Worm (Caenorhabditis elegans) whole organism, L4 larva: Measurements from ENCODE around the gene C17H12.11.

Source experiments
- D1046.2 ChIP-seq: fragments of 200-800 bp; sonication (Bioruptor generic); IDR thresholded peaks from 2 replicates; pipeline ENCODE4 v1.3.6; 2022; ENCODE audit warnings: missing genetic modification characterization, missing compliant biosample characterization
- F26F4.8 ChIP-seq: fragments of 200-800 bp; sonication (Bioruptor generic); conservative IDR thresholded peaks from 2 replicates; pipeline ENCODE4 v1.3.6; 2022; ENCODE audit warnings: missing genetic modification characterization, missing compliant biosample characterization
- F49E8.2 ChIP-seq: sonication (generic microtip); optimal IDR thresholded peaks from 2 replicates; lab custom pipeline; 2016; ENCODE audit warnings: missing compliant biosample characterization, mild to moderate bottlenecking, missing genetic modification characterization, borderline replicate concordance
- Y105C5A.15 ChIP-seq: fragments of 200-800 bp; sonication (Bioruptor generic); IDR thresholded peaks from 2 replicates; pipeline ENCODE4 v1.3.6; 2022; ENCODE audit warnings: missing genetic modification characterization, missing compliant biosample characterization
- Y5F2A.4 ChIP-seq: fragments of 200-800 bp; sonication (Bioruptor generic); optimal IDR thresholded peaks from 2 replicates; lab custom pipeline; 2018; ENCODE audit warnings: mild to moderate bottlenecking, missing genetic modification characterization, missing compliant biosample characterization
- ZK546.5 ChIP-seq, 2 experiments: sonication (generic microtip); optimal IDR thresholded peaks; 2 replicates each; lab custom pipeline; 2017; ENCODE audit warnings: missing biosample characterization in 2 of 2, missing genetic modification characterization in 2 of 2
- aha-1 ChIP-seq: fragments of 150-350 bp; peaks from one replicate; lab custom pipeline; 2014; ENCODE audit warnings: missing biosample characterization, missing genetic modification characterization
- aly-2 ChIP-seq: sonication (generic microtip); optimal IDR thresholded peaks from 2 replicates; lab custom pipeline; 2018; ENCODE audit warnings: missing biosample characterization, missing genetic modification characterization
- ceh-20 ChIP-seq: fragments of 200-800 bp; sonication (Bioruptor generic); IDR thresholded peaks from 2 replicates; pipeline ENCODE4 v1.3.6; 2022; ENCODE audit warnings: missing genetic modification reagents, missing genetic modification characterization, missing compliant biosample characterization
- ceh-32 ChIP-seq: sonication (generic microtip); optimal IDR thresholded peaks from 2 replicates; lab custom pipeline; 2016; ENCODE audit warnings: mild to moderate bottlenecking, missing genetic modification characterization, missing compliant biosample characterization; ENCODE audit not compliant: poor library complexity
- daf-16 ChIP-seq, 3 experiments: sonication (generic microtip); optimal IDR thresholded peaks; 2 replicates each; lab custom pipeline; 2016 to 2017; ENCODE audit warnings: missing genetic modification characterization in 3 of 3, missing genetic modification reagents in 3 of 3, mild to moderate bottlenecking in 2 of 3, missing compliant biosample characterization in 2 of 3, missing biosample characterization in 1 of 3, moderate library complexity in 1 of 3
- daf-8 ChIP-seq: fragments of 200-800 bp; sonication (Bioruptor generic); IDR thresholded peaks from 2 replicates; pipeline ENCODE4 v1.3.6; 2022; ENCODE audit warnings: missing genetic modification characterization, missing compliant biosample characterization
- dmd-6 ChIP-seq: fragments of 200-800 bp; sonication (Bioruptor generic); IDR thresholded peaks from 2 replicates; pipeline ENCODE4 v1.3.6; 2022; ENCODE audit warnings: missing genetic modification reagents, missing genetic modification characterization, missing compliant biosample characterization
- dpl-1 ChIP-seq: fragments of 150-350 bp; optimal IDR thresholded peaks from 2 replicates; lab custom pipeline; 2014; ENCODE audit warnings: missing biosample characterization, missing genetic modification reagents, missing genetic modification characterization
- dve-1 ChIP-seq: sonication (generic microtip); optimal IDR thresholded peaks from 2 replicates; lab custom pipeline; 2017; ENCODE audit warnings: antibody characterized with exemption, mild to moderate bottlenecking, missing genetic modification characterization, missing compliant biosample characterization; ENCODE audit not compliant: insufficient read depth
- egl-43 ChIP-seq: fragments of 200-800 bp; sonication (Bioruptor generic); IDR thresholded peaks from 2 replicates; pipeline ENCODE4 v1.3.6; 2022; ENCODE audit warnings: missing genetic modification reagents, missing genetic modification characterization, missing compliant biosample characterization
- hlh-11 ChIP-seq: fragments of 200-800 bp; sonication (Bioruptor generic); optimal IDR thresholded peaks from 2 replicates; lab custom pipeline; 2018; ENCODE audit warnings: mild to moderate bottlenecking, missing genetic modification characterization, missing compliant biosample characterization
- hmg-1.1 ChIP-seq: fragments of 200-800 bp; sonication (Bioruptor generic); IDR thresholded peaks from 2 replicates; pipeline ENCODE4 v1.3.6; 2022; ENCODE audit warnings: missing genetic modification reagents, missing genetic modification characterization, missing compliant biosample characterization
- jun-1 ChIP-seq: fragments of 150-350 bp; optimal IDR thresholded peaks from 2 replicates; lab custom pipeline; 2014; ENCODE audit warnings: missing biosample characterization, missing genetic modification reagents, missing genetic modification characterization
- lin-13 ChIP-seq: fragments of 150-350 bp; optimal IDR thresholded peaks from 2 replicates; lab custom pipeline; 2014; ENCODE audit warnings: missing biosample characterization, missing genetic modification reagents, missing genetic modification characterization
- lin-38 ChIP-seq: fragments of 200-800 bp; sonication (Bioruptor generic); IDR thresholded peaks from 2 replicates; pipeline ENCODE4 v1.3.6; 2022; ENCODE audit warnings: missing genetic modification reagents, missing genetic modification characterization, missing compliant biosample characterization
- madf-9 ChIP-seq: fragments of 200-800 bp; sonication (Bioruptor generic); conservative IDR thresholded peaks from 2 replicates; pipeline ENCODE4 v1.3.6; 2022; ENCODE audit warnings: missing genetic modification reagents, missing genetic modification characterization, missing compliant biosample characterization
- mdl-1 ChIP-seq, 2 experiments: fragments of 150-350 bp in 1 of 2; sonication (generic microtip) in 1 of 2; optimal IDR thresholded peaks; 2 replicates each; lab custom pipeline; 2014 to 2017; ENCODE audit warnings: missing biosample characterization in 2 of 2, missing genetic modification characterization in 2 of 2
- mdt-29 ChIP-seq: fragments of 200-800 bp; sonication (Bioruptor generic); IDR thresholded peaks from 2 replicates; pipeline ENCODE4 v1.3.6; 2022; ENCODE audit warnings: missing genetic modification reagents, missing genetic modification characterization, missing compliant biosample characterization
- mep-1 ChIP-seq: fragments of 150-350 bp; sonication (generic microtip); optimal IDR thresholded peaks from 3 replicates; lab custom pipeline; 2014; ENCODE audit warnings: missing biosample characterization, missing genetic modification characterization
- mxl-3 ChIP-seq: fragments of 200-800 bp; sonication (Bioruptor generic); optimal IDR thresholded peaks from 2 replicates; lab custom pipeline; 2018; ENCODE audit warnings: mild to moderate bottlenecking, missing genetic modification characterization, missing compliant biosample characterization
- nhr-10 ChIP-seq: fragments of 150-350 bp; optimal IDR thresholded peaks from 2 replicates; lab custom pipeline; 2014; ENCODE audit warnings: missing biosample characterization, missing genetic modification characterization
- nhr-11 ChIP-seq: fragments of 150-350 bp; optimal IDR thresholded peaks from 2 replicates; lab custom pipeline; 2014; ENCODE audit warnings: missing biosample characterization, missing genetic modification characterization
- nhr-28 ChIP-seq: fragments of 150-350 bp; optimal IDR thresholded peaks from 2 replicates; lab custom pipeline; 2014; ENCODE audit warnings: missing biosample characterization, missing genetic modification characterization
- nhr-41 ChIP-seq: fragments of 200-800 bp; sonication (Bioruptor generic); IDR thresholded peaks from 2 replicates; pipeline ENCODE4 v1.3.6; 2022; ENCODE audit warnings: missing genetic modification reagents, missing genetic modification characterization, missing compliant biosample characterization
- nhr-42 ChIP-seq: fragments of 200-800 bp; sonication (Bioruptor generic); IDR thresholded peaks from 2 replicates; pipeline ENCODE4 v1.3.6; 2022; ENCODE audit warnings: missing genetic modification characterization, missing compliant biosample characterization
- nhr-48 ChIP-seq: sonication (generic microtip); optimal IDR thresholded peaks from 2 replicates; lab custom pipeline; 2016; ENCODE audit warnings: mild to moderate bottlenecking, missing genetic modification characterization, missing compliant biosample characterization
- nhr-6 ChIP-seq: fragments of 150-350 bp; optimal IDR thresholded peaks from 2 replicates; lab custom pipeline; 2014; ENCODE audit warnings: missing biosample characterization, missing genetic modification characterization
- nhr-77 ChIP-seq: fragments of 150-350 bp; optimal IDR thresholded peaks from 2 replicates; lab custom pipeline; 2014; ENCODE audit warnings: missing biosample characterization, missing genetic modification characterization
- pha-4 ChIP-seq, 2 experiments: fragments of 150-350 bp in 1 of 2; fragments of 200-800 bp in 1 of 2; sonication (Bioruptor generic) in 1 of 2; IDR thresholded peaks in 1 of 2; optimal IDR thresholded peaks in 1 of 2; 2 replicates each; pipeline versions ENCODE4 v1.3.6 to Lab custom; 2014 to 2022; ENCODE audit warnings: missing genetic modification characterization in 2 of 2, missing genetic modification reagents in 2 of 2, missing biosample characterization in 1 of 2, missing compliant biosample characterization in 1 of 2
- php-3 ChIP-seq: fragments of 200-800 bp; sonication (Bioruptor generic); IDR thresholded peaks from 2 replicates; pipeline ENCODE4 v1.3.6; 2022; ENCODE audit warnings: missing genetic modification reagents, missing genetic modification characterization, missing compliant biosample characterization
- pqm-1 ChIP-seq: sonication (generic microtip); optimal IDR thresholded peaks from 2 replicates; lab custom pipeline; 2017; ENCODE audit warnings: missing biosample characterization, missing genetic modification characterization
- saeg-2 ChIP-seq: fragments of 200-800 bp; sonication (Bioruptor generic); IDR thresholded peaks from 2 replicates; pipeline ENCODE4 v1.3.6; 2022; ENCODE audit warnings: missing genetic modification reagents, missing genetic modification characterization, missing compliant biosample characterization
- set-16 ChIP-seq: fragments of 200-800 bp; sonication (Bioruptor generic); IDR thresholded peaks from 2 replicates; pipeline ENCODE4 v1.3.6; 2022; ENCODE audit warnings: missing genetic modification reagents, missing genetic modification characterization, missing compliant biosample characterization
- snpc-1.2 ChIP-seq: fragments of 200-800 bp; sonication (Bioruptor generic); IDR thresholded peaks from 2 replicates; pipeline ENCODE4 v1.3.6; 2022; ENCODE audit warnings: missing genetic modification reagents, missing genetic modification characterization, missing compliant biosample characterization
- snpc-4 ChIP-seq: fragments of 150-350 bp; optimal IDR thresholded peaks from 2 replicates; lab custom pipeline; 2014; ENCODE audit warnings: missing biosample characterization, missing genetic modification characterization
- spr-3 ChIP-seq: fragments of 200-800 bp; sonication (Bioruptor generic); optimal IDR thresholded peaks from 2 replicates; lab custom pipeline; 2018; ENCODE audit warnings: mild to moderate bottlenecking, missing genetic modification characterization, missing compliant biosample characterization
- tag-97 ChIP-seq: fragments of 200-800 bp; sonication (Bioruptor generic); IDR thresholded peaks from 2 replicates; pipeline ENCODE4 v1.3.6; 2022; ENCODE audit warnings: missing genetic modification characterization, missing compliant biosample characterization
- unc-39 ChIP-seq: sonication (generic microtip); optimal IDR thresholded peaks from 2 replicates; lab custom pipeline; 2017; ENCODE audit warnings: missing biosample characterization, missing genetic modification characterization
- unc-62 ChIP-seq, 3 experiments: fragments of 150-350 bp in 1 of 3; sonication (generic microtip); optimal IDR thresholded peaks in 2 of 3; peaks in 1 of 3; 1 replicate in 1 of 3; 2 replicates in 2 of 3; lab custom pipeline; 2014 to 2017; ENCODE audit warnings: missing biosample characterization in 3 of 3, missing genetic modification characterization in 3 of 3, missing genetic modification reagents in 3 of 3, missing genotype in 1 of 3
- vab-7 ChIP-seq: fragments of 200-800 bp; sonication (Bioruptor generic); IDR thresholded peaks from 2 replicates; pipeline ENCODE4 v1.3.6; 2022; ENCODE audit warnings: missing genetic modification reagents, missing genetic modification characterization, missing compliant biosample characterization
- zfp-3 ChIP-seq: fragments of 200-800 bp; sonication (Bioruptor generic); conservative IDR thresholded peaks from 2 replicates; pipeline ENCODE4 v1.3.6; 2022; ENCODE audit warnings: missing genetic modification reagents, missing genetic modification characterization, missing compliant biosample characterization
- zip-2 ChIP-seq: fragments of 150-350 bp; optimal IDR thresholded peaks from 2 replicates; lab custom pipeline; 2014; ENCODE audit warnings: missing biosample characterization, missing genetic modification characterization
- ztf-11 ChIP-seq: fragments of 150-350 bp; optimal IDR thresholded peaks from 2 replicates; lab custom pipeline; 2014; ENCODE audit warnings: missing biosample characterization, missing genetic modification characterization
- ztf-7 ChIP-seq: fragments of 150-350 bp; optimal IDR thresholded peaks from 2 replicates; lab custom pipeline; 2014; ENCODE audit warnings: missing biosample characterization, missing genetic modification characterization

The C17H12.11 gene

ce11 chrIV:6802132-6802531, at the start of gene C17H12.11, which contains the start of gene cest-4:
Gene C17H12.11 (plus strand): TSS chrIV:6802387.
Gene cest-4 (minus strand): TSS chrIV:6802337.
- TF ChIP-seq unc-62 (GFP tag; optimal IDR thresholded peaks at IDR 0.05 in 1 of 2; lab: Kevin White, UChicago) (no peak), unc-62 (tag; optimal IDR thresholded peaks at IDR 0.05; lab: Kevin White, UChicago) (no peak), mxl-3 (GFP tag; lab: Kevin White, UChicago) (peak; percentile 24), dve-1 (tag; lab: Kevin White, UChicago) (peak; percentile 79), daf-8 (no peak), nhr-6 (tag; lab: Kevin White, UChicago) (peak; percentile 7), F49E8.2 (tag; lab: Kevin White, UChicago) (no peak), egl-43 (no peak), ceh-32 (no peak), hlh-11 (tag; lab: Kevin White, UChicago) (peak; percentile 73), aha-1 (tag; lab: Kevin White, UChicago) (peak; percentile 56), nhr-48 (tag; lab: Kevin White, UChicago) (peak; percentile 9), nhr-42 (no peak), pha-4 (GFP tag; IDR thresholded peaks at IDR 0.05; lab: Robert Waterston, UW) (no peak), pha-4 (tag; optimal IDR thresholded peaks at IDR 0.05; lab: Kevin White, UChicago) (no peak), jun-1 (tag; lab: Kevin White, UChicago) (no peak), nhr-28 (peak; percentile 98), Y5F2A.4 (GFP tag; lab: Kevin White, UChicago) (no peak), Y105C5A.15 (GFP tag; lab: Robert Waterston, UW) (no peak), dmd-6 (peak; percentile 91), nhr-77 (peak; percentile 71), ceh-20 (GFP tag; lab: Robert Waterston, UW) (peak; percentile 43; the same call in 1 of the 2 replicates), tag-97 (no peak), zip-2 (tag; lab: Kevin White, UChicago) (no peak), daf-16 (GFP tag; optimal IDR thresholded peaks at IDR 0.05; lab: Kevin White, UChicago) (no peak), daf-16 (tag; optimal IDR thresholded peaks at IDR 0.05; lab: Kevin White, UChicago) (peak; percentile 93), pqm-1 (tag; lab: Kevin White, UChicago) (peak; percentile 88), php-3 (GFP tag; lab: Robert Waterston, UW) (peak; percentile 91), mdl-1 (tag; optimal IDR thresholded peaks at IDR 0.05; lab: Kevin White, UChicago) (no peak), ZK546.5 (tag; optimal IDR thresholded peaks at IDR 0.05; lab: Kevin White, UChicago) (no peak), snpc-1.2 (GFP tag; lab: Robert Waterston, UW) (no peak), F26F4.8 (GFP tag; lab: Robert Waterston, UW) (no peak), mdt-29 (GFP tag; lab: Robert Waterston, UW) (no peak), lin-13 (no peak), vab-7 (no peak), saeg-2 (GFP tag; lab: Robert Waterston, UW) (no peak), ztf-7 (tag; lab: Kevin White, UChicago) (no peak), D1046.2 (GFP tag; lab: Robert Waterston, UW) (no peak)

- peak; percentile 84 for TF ChIP-seq nhr-11
- TF ChIP-seq mep-1 (tag; lab: Kevin White, UChicago) = peak; percentile 92
- peak; percentile 51; the same call in 1 of the 2 replicates for TF ChIP-seq vab-7
- TF ChIP-seq madf-9 (GFP tag; lab: Robert Waterston, UW) = peak; percentile 60; the same call in 1 of the 2 replicates
- peak; percentile 34 for TF ChIP-seq spr-3 (GFP tag; lab: Kevin White, UChicago)
- no peak for TF ChIP-seq aly-2 (tag; lab: Kevin White, UChicago)
- TF ChIP-seq hmg-1.1 = no peak; the same call in 1 of the 2 replicates
- 0 out of 2 replicates have a peak, but pooled peaks have one; percentile 11 for TF ChIP-seq saeg-2 (GFP tag; lab: Robert Waterston, UW)
- peak; percentile 36 for TF ChIP-seq nhr-10 (tag; lab: Kevin White, UChicago)
- no peak for TF ChIP-seq nhr-41 (GFP tag; lab: Robert Waterston, UW)
- TF ChIP-seq snpc-4 (tag; lab: Kevin White, UChicago) = no peak
- no peak for TF ChIP-seq unc-39 (tag; lab: Kevin White, UChicago)
- TF ChIP-seq set-16 (GFP tag; lab: Robert Waterston, UW) = peak; percentile 71
- no peak for TF ChIP-seq zip-2 (tag; lab: Kevin White, UChicago)
- TF ChIP-seq lin-38 = peak; percentile 87
- peak; percentile 92 for TF ChIP-seq dve-1 (tag; lab: Kevin White, UChicago)
- TF ChIP-seq ztf-11 (tag; lab: Kevin White, UChicago) = no peak
- peak; percentile 55 to 62 for TF ChIP-seq mdl-1 (tag; optimal IDR thresholded peaks at IDR 0.05; lab: Kevin White, UChicago)
- TF ChIP-seq dpl-1 (GFP tag; lab: Kevin White, UChicago) = peak; percentile 79
- TF ChIP-seq zfp-3 (GFP tag; lab: Robert Waterston, UW) = peak; percentile 54; the same call in 1 of the 2 replicates
Observed at ce11 chrIV:6756374-6756773, 45.8 kb upstream of the C17H12.11 start.
